Worm (Caenorhabditis elegans) whole organism, young adult: ENCODE results near the gene mfn-1.

Experiments used
- attf-5 ChIP-seq: fragments of 200-800 bp; sonication (Bioruptor generic); optimal IDR thresholded peaks from 2 replicates; lab custom pipeline; 2018; ENCODE audit warnings: mild to moderate bottlenecking, missing genetic modification characterization, missing compliant biosample characterization
- sea-2 ChIP-seq: fragments of 200-800 bp; sonication (Bioruptor generic); IDR thresholded peaks from 2 replicates; pipeline ENCODE4 v1.3.6; 2022; ENCODE audit warnings: missing genetic modification characterization, missing compliant biosample characterization
- sptf-2 ChIP-seq: fragments of 200-800 bp; sonication (Bioruptor generic); optimal IDR thresholded peaks from 2 replicates; lab custom pipeline; 2018; ENCODE audit warnings: mild to moderate bottlenecking, missing genetic modification characterization, missing compliant biosample characterization

DNA sequence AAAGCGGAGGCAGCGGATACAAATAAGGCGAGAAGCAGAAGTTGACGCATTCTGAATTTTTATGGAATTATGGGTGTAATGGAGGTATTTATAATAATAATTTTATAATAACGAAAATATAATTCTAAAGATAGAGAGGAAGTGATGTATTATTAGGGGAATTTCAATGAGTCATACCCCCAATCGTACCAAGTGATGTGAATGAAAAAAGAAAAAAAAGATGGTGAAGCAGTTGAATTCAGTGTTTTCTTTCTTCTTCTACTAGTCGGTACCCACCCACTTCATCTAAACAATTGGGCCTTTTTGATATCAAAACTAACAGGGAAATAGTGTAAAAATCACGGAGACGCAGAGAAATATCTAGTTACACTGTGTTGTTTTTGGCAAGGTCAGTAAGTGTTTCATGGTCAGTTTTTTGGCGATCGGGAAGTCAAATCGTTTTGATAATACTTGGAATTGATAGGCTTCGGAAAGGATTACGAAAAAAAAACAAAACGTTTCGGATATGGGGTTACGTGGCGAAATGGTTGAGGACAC lies 14.9 kb upstream of the mfn-1 start, which contains the start of gene ttr-18:
- no peak for TF ChIP-seq attf-5
- TF ChIP-seq sea-2 (GFP tag; lab: Robert Waterston, UW): no peak
- TF ChIP-seq sptf-2 (GFP tag; lab: Kevin White, UChicago): no peak
